Worm (Caenorhabditis elegans): ENCODE measurements around the gene T16H12.13.

DNA sequence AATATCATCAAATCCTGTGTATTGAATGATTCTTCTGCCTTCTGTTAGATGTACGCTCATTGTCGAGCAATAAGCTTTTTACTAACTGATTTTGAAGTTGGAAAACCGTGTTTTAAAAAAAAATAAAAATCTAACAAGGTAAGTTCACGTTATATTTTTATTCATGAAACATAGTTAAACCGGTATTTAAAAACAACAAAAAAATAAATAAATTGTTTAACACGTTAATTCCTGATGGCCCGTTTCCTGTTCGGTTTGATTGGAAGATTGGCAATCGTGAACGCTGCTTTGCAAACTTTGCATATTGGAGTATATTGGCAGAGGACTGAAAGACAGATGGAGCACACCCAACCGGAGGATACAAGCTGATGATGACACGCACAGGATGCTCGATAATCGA lies 33.6 kb downstream of the T16H12.13 start, which contains the start of gene ZK1128.3:
- TF ChIP-seq med-1 (GFP tag; optimal IDR thresholded peaks at IDR 0.05; ENCODE audit: insufficient read depth) (no peak), ref-1 (GFP tag; conservative IDR thresholded peaks at IDR 0.05) (no peak)

All from whole organism, midembryonic.